Fruit fly (Drosophila melanogaster): Measurements from ENCODE around the gene eIF2D.
A peak's percentile ranks its signal among the peaks of the same experiment; 100 is the strongest.

eIF2D gene

dm6 chr3R:29157418-29158398 is 6.1 kb upstream of the eIF2D start, which contains the start of gene rdog (continued):
- TF ChIP-seq HLH4C (GFP tag; IDR thresholded peaks at IDR 0.05; ENCODE audit: partially characterized antibody) (no peak), CG43689 (GFP tag; IDR thresholded peaks at IDR 0.05) (no peak), gem (tag; optimal IDR thresholded peaks at IDR 0.05) (peak; percentile 86), CG34376 (GFP tag; optimal IDR thresholded peaks at IDR 0.05) (peak; percentile 86), CG13775 (GFP tag; optimal IDR thresholded peaks at IDR 0.05) (peak; percentile 84), CG17361 (GFP tag; IDR thresholded peaks at IDR 0.05) (peak; percentile 88), CG6175 (GFP tag; IDR thresholded peaks at IDR 0.05) (0 out of 3 replicates have a peak, but pooled peaks have one; percentile 34), Nf-YB (GFP tag; optimal IDR thresholded peaks at IDR 0.05) (peak; percentile 55), Mes4 (GFP tag; optimal IDR thresholded peaks at IDR 0.05) (peak; percentile 68), nau (GFP tag; optimal IDR thresholded peaks at IDR 0.05) (peak; percentile 75), psq (GFP tag; optimal IDR thresholded peaks at IDR 0.05) (peak; percentile 48), bbx (GFP tag; IDR thresholded peaks at IDR 0.05; ENCODE audit: partially characterized antibody) (no peak), fd102C (GFP tag; optimal IDR thresholded peaks at IDR 0.05) (peak; percentile 20), tap (tag; optimal IDR thresholded peaks at IDR 0.05) (peak; percentile 73), NC2β (GFP tag; optimal IDR thresholded peaks at IDR 0.05) (peak; percentile 85), tx (GFP tag; optimal IDR thresholded peaks at IDR 0.05) (peak; percentile 64), CG11504 (tag; optimal IDR thresholded peaks at IDR 0.05) (peak; percentile 75), BEAF-32 (GFP tag; optimal IDR thresholded peaks at IDR 0.05) (no peak), D19A (tag; optimal IDR thresholded peaks at IDR 0.05) (peak; percentile 66), NK7.1 (GFP tag; optimal IDR thresholded peaks at IDR 0.05) (peak; percentile 62), CG4820 (GFP tag; optimal IDR thresholded peaks at IDR 0.05) (peak; percentile 85), Fer2 (tag; optimal IDR thresholded peaks at IDR 0.05) (peak; percentile 48), CG13287 (GFP tag; IDR thresholded peaks at IDR 0.05; ENCODE audit: partially characterized antibody) (peak; percentile 35; the same call in 1 of the 2 replicates), CG7928 (GFP tag; optimal IDR thresholded peaks at IDR 0.05) (peak; percentile 30), dati (GFP tag; IDR thresholded peaks at IDR 0.05) (no peak), hbn (GFP tag; IDR thresholded peaks at IDR 0.05; ENCODE audit: partially characterized antibody) (no peak), Xbp1 (GFP tag; optimal IDR thresholded peaks at IDR 0.05) (peak; percentile 84), cad (GFP tag; optimal IDR thresholded peaks at IDR 0.05) (no peak), CG12744 (GFP tag; optimal IDR thresholded peaks at IDR 0.05) (peak; percentile 74), gsb (GFP tag; IDR thresholded peaks at IDR 0.05) (no peak), E2f2 (GFP tag; IDR thresholded peaks at IDR 0.05) (peak; percentile 43; the same call in 1 of the 2 replicates), CG12071 (GFP tag; optimal IDR thresholded peaks at IDR 0.05) (peak; percentile 30), CG17612 (GFP tag; IDR thresholded peaks at IDR 0.05) (no peak), exex (tag; optimal IDR thresholded peaks at IDR 0.05) (no peak), klu (GFP tag; IDR thresholded peaks at IDR 0.05) (peak; percentile 68; the same call in 1 of the 2 replicates), mld (GFP tag; IDR thresholded peaks at IDR 0.05; ENCODE audit: partially characterized antibody) (no peak), ken (GFP tag; IDR thresholded peaks at IDR 0.05) (no peak; the same call in 2 of the 3 replicates), CG12391 (tag; optimal IDR thresholded peaks at IDR 0.05) (peak; percentile 85), yki (optimal IDR thresholded peaks at IDR 0.05) (peak; percentile 5), CG31441 (GFP tag; IDR thresholded peaks at IDR 0.05) (peak; percentile 52), Sox100B (GFP tag; optimal IDR thresholded peaks at IDR 0.05) (no peak), repo (GFP tag; optimal IDR thresholded peaks at IDR 0.05) (peak; percentile 24), kni (GFP tag; optimal IDR thresholded peaks at IDR 0.05) (peak; percentile 34), CG11456 (GFP tag; IDR thresholded peaks at IDR 0.05) (0 out of 3 replicates have a peak, but pooled peaks have one; percentile 61), Aef1 (GFP tag; IDR thresholded peaks at IDR 0.05) (peak; percentile 42; the same call in 1 of the 3 replicates), p53 (GFP tag; optimal IDR thresholded peaks at IDR 0.05) (peak; percentile 42), zfh2 (GFP tag; optimal IDR thresholded peaks at IDR 0.05) (peak; percentile 76), CG32772 (GFP tag; IDR thresholded peaks at IDR 0.05) (no peak)

Data from whole organism, embryonic.